Worm (Caenorhabditis elegans) whole organism, L2 larva: ENCODE results near the gene rpl-12.

Experiments
- C34F6.9 ChIP-seq: fragments of 150-350 bp; optimal IDR thresholded peaks from 2 replicates; lab custom pipeline; 2014; ENCODE audit warnings: missing biosample characterization, missing genetic modification characterization
- F13H6.1 ChIP-seq: sonication (generic microtip); optimal IDR thresholded peaks from 2 replicates; lab custom pipeline; 2016; ENCODE audit warnings: missing genetic modification characterization, missing compliant biosample characterization
- Y55F3AM.14 ChIP-seq: fragments of 200-800 bp; sonication (Bioruptor generic); optimal IDR thresholded peaks from 2 replicates; lab custom pipeline; 2018; ENCODE audit warnings: mild to moderate bottlenecking, missing genetic modification characterization, missing compliant biosample characterization
- aly-2 ChIP-seq: fragments of 150-350 bp; optimal IDR thresholded peaks from 2 replicates; lab custom pipeline; 2014; ENCODE audit warnings: missing biosample characterization, missing genetic modification characterization
- ama-1 ChIP-seq: fragments of 150-350 bp; optimal IDR thresholded peaks from 2 replicates; lab custom pipeline; 2018; ENCODE audit warnings: inconsistent platforms
- blmp-1 ChIP-seq: sonication (generic microtip); optimal IDR thresholded peaks from 2 replicates; lab custom pipeline; 2017; ENCODE audit warnings: missing genetic modification characterization, mild to moderate bottlenecking, missing compliant biosample characterization, antibody characterized with exemption, moderate library complexity; ENCODE audit not compliant: insufficient read depth
- ceh-16 ChIP-seq: fragments of 150-350 bp; optimal IDR thresholded peaks from 2 replicates; lab custom pipeline; 2014; ENCODE audit warnings: missing biosample characterization, missing genetic modification characterization
- ceh-82 ChIP-seq: fragments of 150-350 bp; optimal IDR thresholded peaks from 2 replicates; lab custom pipeline; 2014; ENCODE audit warnings: missing biosample characterization, missing genetic modification characterization
- crh-2 ChIP-seq: sonication (generic microtip); optimal IDR thresholded peaks from 2 replicates; lab custom pipeline; 2017; ENCODE audit warnings: missing biosample characterization, missing genetic modification characterization
- dmd-4 ChIP-seq: sonication (generic microtip); optimal IDR thresholded peaks from 2 replicates; lab custom pipeline; 2017; ENCODE audit warnings: missing biosample characterization, missing genetic modification characterization
- egl-27 ChIP-seq: sonication (generic microtip); optimal IDR thresholded peaks from 3 replicates; lab custom pipeline; 2017; ENCODE audit warnings: missing biosample characterization, missing genetic modification reagents, missing genetic modification characterization
- elt-1 ChIP-seq: fragments of 150-350 bp; optimal IDR thresholded peaks from 2 replicates; lab custom pipeline; 2014; ENCODE audit warnings: missing biosample characterization, missing genetic modification characterization
- fos-1 ChIP-seq: fragments of 150-350 bp; optimal IDR thresholded peaks from 2 replicates; lab custom pipeline; 2014; ENCODE audit warnings: missing biosample characterization, missing genetic modification characterization
- gmeb-1 ChIP-seq: fragments of 150-350 bp; optimal IDR thresholded peaks from 2 replicates; lab custom pipeline; 2014; ENCODE audit warnings: missing biosample characterization, missing genetic modification characterization
- lin-11 ChIP-seq: fragments of 150-350 bp; sonication (generic microtip); optimal IDR thresholded peaks from 2 replicates; lab custom pipeline; 2014; ENCODE audit warnings: missing biosample characterization, missing genetic modification characterization, inconsistent platforms, mixed read lengths
- lin-13 ChIP-seq: fragments of 150-350 bp; optimal IDR thresholded peaks from 2 replicates; lab custom pipeline; 2014; ENCODE audit warnings: missing biosample characterization, missing genetic modification reagents, missing genetic modification characterization
- lin-39 ChIP-seq: fragments of 150-350 bp; optimal IDR thresholded peaks from 2 replicates; lab custom pipeline; 2014; ENCODE audit warnings: missing biosample characterization, missing genetic modification reagents, missing genetic modification characterization
- lsy-2 ChIP-seq, 2 experiments: fragments of 150-350 bp in 1 of 2; sonication (generic microtip) in 1 of 2; optimal IDR thresholded peaks; 2 replicates each; lab custom pipeline; 2014 to 2017; ENCODE audit warnings: missing biosample characterization in 2 of 2, missing genetic modification characterization in 2 of 2
- mab-5 ChIP-seq: fragments of 150-350 bp; optimal IDR thresholded peaks from 2 replicates; lab custom pipeline; 2014; ENCODE audit warnings: missing biosample characterization, missing genetic modification characterization
- mbf-1 ChIP-seq: sonication (generic microtip); optimal IDR thresholded peaks from 2 replicates; lab custom pipeline; 2017; ENCODE audit warnings: missing biosample characterization, missing genetic modification characterization
- nhr-10 ChIP-seq: sonication (generic microtip); optimal IDR thresholded peaks from 2 replicates; lab custom pipeline; 2017; ENCODE audit warnings: missing biosample characterization, missing genetic modification characterization
- nhr-12 ChIP-seq: fragments of 150-350 bp; optimal IDR thresholded peaks from 2 replicates; lab custom pipeline; 2014; ENCODE audit warnings: missing biosample characterization, missing genetic modification characterization
- nhr-129 ChIP-seq: fragments of 150-350 bp; optimal IDR thresholded peaks from 2 replicates; lab custom pipeline; 2014; ENCODE audit warnings: missing biosample characterization, missing genetic modification characterization
- nhr-21 ChIP-seq: fragments of 150-350 bp; optimal IDR thresholded peaks from 2 replicates; lab custom pipeline; 2014; ENCODE audit warnings: missing biosample characterization, missing genetic modification characterization
- nhr-23 ChIP-seq: fragments of 150-350 bp; optimal IDR thresholded peaks from 2 replicates; lab custom pipeline; 2014; ENCODE audit warnings: missing biosample characterization, missing genetic modification reagents, missing genetic modification characterization
- nhr-237 ChIP-seq: fragments of 150-350 bp; optimal IDR thresholded peaks from 2 replicates; lab custom pipeline; 2014; ENCODE audit warnings: missing biosample characterization, missing genetic modification characterization
- nhr-25 ChIP-seq: fragments of 150-350 bp; sonication (generic microtip); optimal IDR thresholded peaks from 3 replicates; lab custom pipeline; 2014; ENCODE audit warnings: missing biosample characterization, missing genetic modification characterization
- nhr-77 ChIP-seq: fragments of 150-350 bp; optimal IDR thresholded peaks from 2 replicates; lab custom pipeline; 2014; ENCODE audit warnings: missing biosample characterization, missing genetic modification characterization
- sem-4 ChIP-seq: fragments of 150-350 bp; optimal IDR thresholded peaks from 2 replicates; lab custom pipeline; 2014; ENCODE audit warnings: missing biosample characterization, missing genetic modification reagents, missing genetic modification characterization
- skn-1 ChIP-seq: sonication (generic microtip); optimal IDR thresholded peaks from 2 replicates; lab custom pipeline; 2017; ENCODE audit warnings: missing biosample characterization, missing genetic modification characterization
- sma-3 ChIP-seq: sonication (generic microtip); optimal IDR thresholded peaks from 2 replicates; lab custom pipeline; 2016; ENCODE audit warnings: missing genetic modification reagents, missing genetic modification characterization, missing compliant biosample characterization
- sma-9 ChIP-seq, 2 experiments: fragments of 150-350 bp in 1 of 2; sonication (generic microtip) in 1 of 2; optimal IDR thresholded peaks; 2 replicates each; lab custom pipeline; 2014 to 2016; ENCODE audit warnings: missing genetic modification characterization in 2 of 2, mild to moderate bottlenecking in 1 of 2, missing biosample characterization in 1 of 2, missing compliant biosample characterization in 1 of 2, missing genetic modification reagents in 1 of 2, moderate library complexity in 1 of 2
- unc-55 ChIP-seq: fragments of 150-350 bp; sonication (generic microtip); optimal IDR thresholded peaks from 3 replicates; lab custom pipeline; 2014; ENCODE audit warnings: missing biosample characterization, missing genetic modification reagents, missing genetic modification characterization
- unc-62 ChIP-seq: fragments of 150-350 bp; optimal IDR thresholded peaks from 2 replicates; lab custom pipeline; 2014; ENCODE audit warnings: missing biosample characterization, missing genetic modification reagents, missing genetic modification characterization
- ztf-11 ChIP-seq: sonication (generic microtip); optimal IDR thresholded peaks from 2 replicates; lab custom pipeline; 2017; ENCODE audit warnings: missing biosample characterization, missing genetic modification characterization
- ztf-4 ChIP-seq: fragments of 150-350 bp; optimal IDR thresholded peaks from 2 replicates; lab custom pipeline; 2014; ENCODE audit warnings: missing biosample characterization, missing genetic modification characterization

Gene rpl-12

ce11 chrIV:13268385-13268784 lies 27.9 kb upstream of the rpl-12 start:
- TF ChIP-seq ztf-11 (tag; lab: Kevin White, UChicago) (no peak), lin-39 (tag; lab: Kevin White, UChicago) (no peak), dmd-4 (tag; lab: Kevin White, UChicago) (no peak), mbf-1 (tag; lab: Kevin White, UChicago) (no peak), aly-2 (tag; lab: Kevin White, UChicago) (no peak), nhr-21 (no peak), nhr-23 (tag; lab: Kevin White, UChicago) (no peak), nhr-237 (tag; lab: Kevin White, UChicago) (no peak), mab-5 (tag; lab: Kevin White, UChicago) (no peak), sem-4 (tag; lab: Kevin White, UChicago) (no peak)

ce11 chrIV:13261778-13262177 lies 21.3 kb upstream of the rpl-12 start:
- no peak for TF ChIP-seq elt-1
- no peak for TF ChIP-seq sem-4 (tag; lab: Kevin White, UChicago)
- TF ChIP-seq C34F6.9 (tag; lab: Kevin White, UChicago), result no peak
- TF ChIP-seq nhr-25 (tag; lab: Kevin White, UChicago), result no peak
- no peak for TF ChIP-seq unc-55
- no peak for TF ChIP-seq nhr-237 (tag; lab: Kevin White, UChicago)
- TF ChIP-seq nhr-129 (tag; lab: Kevin White, UChicago), result no peak
- no peak for TF ChIP-seq nhr-10
- no peak for TF ChIP-seq F13H6.1
- TF ChIP-seq ztf-4 (tag; lab: Kevin White, UChicago), result no peak
- TF ChIP-seq lin-13 (GFP tag; lab: Kevin White, UChicago), result no peak
- no peak for TF ChIP-seq unc-62 (GFP tag; lab: Kevin White, UChicago)
- TF ChIP-seq lin-39 (tag; lab: Kevin White, UChicago), result no peak
- no peak for TF ChIP-seq aly-2 (tag; lab: Kevin White, UChicago)
- TF ChIP-seq lin-11, result no peak
- no peak for TF ChIP-seq ceh-82 (tag; lab: Kevin White, UChicago)
- TF ChIP-seq crh-2, result no peak
- no peak for TF ChIP-seq nhr-12 (tag; lab: Kevin White, UChicago)
- TF ChIP-seq ama-1 (lab: Kevin White, UChicago), result no peak

DNA sequence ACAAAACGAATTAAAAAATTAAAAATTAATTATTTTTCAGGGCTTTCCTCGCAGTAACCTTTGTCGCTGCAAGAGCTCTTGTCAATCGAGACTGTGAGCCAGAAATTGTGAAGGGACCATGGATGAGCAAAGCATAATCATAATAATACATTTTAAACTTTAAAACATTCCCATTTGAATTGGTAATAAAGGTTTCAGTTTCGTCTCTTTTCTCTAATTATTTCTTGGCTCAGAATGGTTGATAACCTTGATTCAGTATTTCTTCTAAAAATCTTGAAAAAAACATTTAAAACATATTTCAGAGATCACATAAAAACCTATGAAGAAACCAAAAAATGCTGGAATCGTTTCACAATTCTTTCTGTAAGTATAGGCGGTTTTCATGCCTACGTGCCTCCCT lies 18.4 kb upstream of the rpl-12 start, which contains the start of gene JC8.16:
TSS of gene JC8.16 (plus strand) at position 301 of the 400 bp plus-strand sequence.
- no peak for TF ChIP-seq sem-4 (tag; lab: Kevin White, UChicago)
- TF ChIP-seq nhr-12 (tag; lab: Kevin White, UChicago), result no peak
- no peak for TF ChIP-seq lin-13 (GFP tag; lab: Kevin White, UChicago)
- no peak for TF ChIP-seq nhr-25 (tag; lab: Kevin White, UChicago)
- no peak for TF ChIP-seq aly-2 (tag; lab: Kevin White, UChicago)

- TF ChIP-seq lsy-2 (tag; optimal IDR thresholded peaks at IDR 0.05; lab: Kevin White, UChicago), result no peak
- TF ChIP-seq nhr-21, result no peak
- no peak for TF ChIP-seq sma-3 (GFP tag; lab: Kevin White, UChicago)
- no peak for TF ChIP-seq nhr-23 (tag; lab: Kevin White, UChicago)
- no peak for TF ChIP-seq skn-1 (tag; lab: Kevin White, UChicago)
- TF ChIP-seq sma-9 (GFP tag; optimal IDR thresholded peaks at IDR 0.05; lab: Kevin White, UChicago), result no peak
- no peak for TF ChIP-seq sma-9 (tag; optimal IDR thresholded peaks at IDR 0.05; lab: Kevin White, UChicago)
- TF ChIP-seq nhr-129 (tag; lab: Kevin White, UChicago), result no peak
- no peak for TF ChIP-seq ceh-16 (tag; lab: Kevin White, UChicago)
- no peak for TF ChIP-seq fos-1 (tag; lab: Kevin White, UChicago)
- TF ChIP-seq ceh-82 (tag; lab: Kevin White, UChicago), result no peak
Observed at ce11 chrIV:13255886-13256285, 15.4 kb upstream of the rpl-12 start, which contains the start of gene bus-12. TSS of gene bus-12 (plus strand) at chrIV:13256186.

- peak; percentile 33 for TF ChIP-seq gmeb-1 (tag; lab: Kevin White, UChicago)
- peak; percentile 36 for TF ChIP-seq C34F6.9 (tag; lab: Kevin White, UChicago)
- no peak for TF ChIP-seq Y55F3AM.14 (GFP tag; lab: Kevin White, UChicago)
- peak; percentile 86 for TF ChIP-seq nhr-129 (tag; lab: Kevin White, UChicago)
- no peak for TF ChIP-seq sem-4 (tag; lab: Kevin White, UChicago)
- TF ChIP-seq lin-11, result no peak
- peak; percentile 85 for TF ChIP-seq sma-9 (GFP tag; optimal IDR thresholded peaks at IDR 0.05; lab: Kevin White, UChicago)
- no peak for TF ChIP-seq sma-9 (tag; optimal IDR thresholded peaks at IDR 0.05; lab: Kevin White, UChicago)
- TF ChIP-seq lsy-2 (tag; optimal IDR thresholded peaks at IDR 0.05; lab: Kevin White, UChicago), result peak in 1 of 2 experiments; percentile 35
- TF ChIP-seq crh-2, result peak; percentile 42
- peak; percentile 94 for TF ChIP-seq fos-1 (tag; lab: Kevin White, UChicago)
- peak; percentile 5 for TF ChIP-seq sma-3 (GFP tag; lab: Kevin White, UChicago)
- TF ChIP-seq egl-27 (tag; lab: Kevin White, UChicago), result peak; percentile 24
- TF ChIP-seq nhr-77 (tag; lab: Kevin White, UChicago), result no peak
- TF ChIP-seq blmp-1 (tag; lab: Kevin White, UChicago), result no peak
- TF ChIP-seq F13H6.1, result peak; percentile 76
- TF ChIP-seq nhr-25 (tag; lab: Kevin White, UChicago), result no peak
- TF ChIP-seq, all 48 proteins: peak for 10
Observed at ce11 chrIV:13253841-13254240, 13.4 kb upstream of the rpl-12 start, which contains the start of gene ttr-45. TSS of gene ttr-45 (plus strand) at chrIV:13254225.
